Fruit fly (Drosophila melanogaster) whole organism, embryonic: ENCODE results near the gene fru.

Experiments used
- CG10565 ChIP-seq: fragments of 200-800 bp; sonication (Bioruptor generic); optimal IDR thresholded peaks from 3 replicates; lab custom pipeline; 2016; ENCODE audit warnings: missing biosample characterization, mild to moderate bottlenecking, missing genetic modification characterization
- CG11093 ChIP-seq: fragments of 200-800 bp; sonication (Bioruptor generic); IDR thresholded peaks from 3 replicates; pipeline ENCODE4 v1.3.6; 2022; ENCODE audit warnings: missing biosample characterization, missing genetic modification characterization
- CG11504 ChIP-seq: fragments of 200-800 bp; sonication (Bioruptor generic); optimal IDR thresholded peaks from 3 replicates; lab custom pipeline; 2019; ENCODE audit warnings: missing biosample characterization, mild to moderate bottlenecking, missing genetic modification characterization, moderate library complexity
- CG11560 ChIP-seq: fragments of 200-800 bp; sonication (Bioruptor generic); IDR thresholded peaks from 3 replicates; pipeline ENCODE4 v1.3.6; 2022; ENCODE audit warnings: missing biosample characterization, missing genetic modification characterization
- CG1233 ChIP-seq: fragments of 200-800 bp; sonication (Bioruptor generic); optimal IDR thresholded peaks from 4 replicates; lab custom pipeline; 2018; ENCODE audit warnings: missing biosample characterization, mild to moderate bottlenecking, missing genetic modification characterization
- CG13296 ChIP-seq: fragments of 200-800 bp; sonication (Bioruptor generic); optimal IDR thresholded peaks from 3 replicates; lab custom pipeline; 2018; ENCODE audit warnings: missing biosample characterization, mild to moderate bottlenecking, missing genetic modification characterization
- CG13775 ChIP-seq: fragments of 200-800 bp; sonication (Bioruptor generic); optimal IDR thresholded peaks from 3 replicates; lab custom pipeline; 2017; ENCODE audit warnings: missing biosample characterization, mild to moderate bottlenecking, missing genetic modification characterization
- CG13894 ChIP-seq: fragments of 200-800 bp; sonication (Bioruptor generic); optimal IDR thresholded peaks from 3 replicates; lab custom pipeline; 2018; ENCODE audit warnings: missing biosample characterization, mild to moderate bottlenecking, missing genetic modification characterization, moderate library complexity
- CG14050 ChIP-seq: fragments of 200-800 bp; sonication (Bioruptor generic); IDR thresholded peaks from 3 replicates; pipeline ENCODE4 v1.3.6; 2022; ENCODE audit warnings: missing biosample characterization, missing genetic modification characterization
- CG15073 ChIP-seq: fragments of 200-800 bp; sonication (Bioruptor generic); optimal IDR thresholded peaks from 2 replicates; lab custom pipeline; 2016; ENCODE audit warnings: missing biosample characterization, missing genetic modification characterization
- CG16863 ChIP-seq: fragments of 200-800 bp; sonication (Bioruptor generic); optimal IDR thresholded peaks from 3 replicates; lab custom pipeline; 2016; ENCODE audit warnings: missing biosample characterization, missing genetic modification characterization
- CG17385 ChIP-seq: fragments of 200-800 bp; sonication (Bioruptor generic); optimal IDR thresholded peaks from 3 replicates; lab custom pipeline; 2018; ENCODE audit warnings: missing biosample characterization, mild to moderate bottlenecking, missing genetic modification characterization
- CG30431 ChIP-seq: fragments of 200-800 bp; sonication (Bioruptor generic); optimal IDR thresholded peaks from 2 replicates; lab custom pipeline; 2017; ENCODE audit warnings: missing biosample characterization, missing genetic modification characterization
- CG3726 ChIP-seq: fragments of 200-800 bp; sonication (Bioruptor generic); IDR thresholded peaks from 3 replicates; pipeline ENCODE4, ENCODE4 v1.3.6; 2022; ENCODE audit warnings: missing biosample characterization, missing genetic modification characterization
- CG43689 ChIP-seq: fragments of 200-800 bp; sonication (Bioruptor generic); IDR thresholded peaks from 2 replicates; pipeline ENCODE4 v1.3.6; 2022; ENCODE audit warnings: missing biosample characterization, missing genetic modification characterization
- CG9876 ChIP-seq: fragments of 200-800 bp; sonication (Bioruptor generic); optimal IDR thresholded peaks from 2 replicates; lab custom pipeline; 2016; ENCODE audit warnings: missing biosample characterization, missing genetic modification characterization
- CoRest ChIP-seq: fragments of 200-800 bp; sonication (Bioruptor generic); optimal IDR thresholded peaks from 3 replicates; lab custom pipeline; 2018; ENCODE audit warnings: missing biosample characterization, mild to moderate bottlenecking, missing genetic modification characterization, moderate library complexity
- D ChIP-seq, 2 experiments: fragments of 200-800 bp in 1 of 2; fragments of >200 bp in 1 of 2; sonication (Bioruptor generic) in 1 of 2; optimal IDR thresholded peaks; 2 replicates in 1 of 2; 3 replicates in 1 of 2; lab custom pipeline; 2017; ENCODE audit warnings: mild to moderate bottlenecking in 1 of 2, missing biosample characterization in 1 of 2, missing genetic modification characterization in 1 of 2, missing genetic modification reagents in 1 of 2
- Dp ChIP-seq: fragments of 200-800 bp; sonication (Bioruptor generic); optimal IDR thresholded peaks from 2 replicates; lab custom pipeline; 2018; ENCODE audit warnings: missing biosample characterization, mild to moderate bottlenecking, missing genetic modification characterization, moderate library complexity
- Dref ChIP-seq: fragments of 200-800 bp; sonication (Bioruptor generic); IDR thresholded peaks from 2 replicates; pipeline ENCODE4 v1.3.6; 2022; ENCODE audit warnings: missing biosample characterization, missing genetic modification characterization
- Elba2 ChIP-seq: fragments of 200-800 bp; sonication (Bioruptor generic); optimal IDR thresholded peaks from 3 replicates; lab custom pipeline; 2016; ENCODE audit warnings: missing biosample characterization, missing genetic modification characterization
- Fer2 ChIP-seq: fragments of 200-800 bp; sonication (Bioruptor generic); optimal IDR thresholded peaks from 2 replicates; lab custom pipeline; 2018; ENCODE audit warnings: missing biosample characterization, mild to moderate bottlenecking, missing genetic modification characterization, moderate library complexity
- Gug ChIP-seq: fragments of 200-800 bp; sonication (Bioruptor generic); IDR thresholded peaks from 4 replicates; pipeline ENCODE4 v1.3.6; 2022; ENCODE audit warnings: missing biosample characterization, missing genetic modification characterization
- Hmr ChIP-seq: fragments of 200-800 bp; sonication (Bioruptor generic); optimal IDR thresholded peaks from 3 replicates; lab custom pipeline; 2017; ENCODE audit warnings: mild to moderate bottlenecking, missing biosample characterization, missing genetic modification reagents, missing genetic modification characterization
- Hr39 ChIP-seq: fragments of >200 bp; optimal IDR thresholded peaks from 2 replicates; lab custom pipeline; 2017
- Jarid2 ChIP-seq: fragments of 200-800 bp; sonication (Bioruptor generic); optimal IDR thresholded peaks from 3 replicates; lab custom pipeline; 2017; ENCODE audit warnings: mild to moderate bottlenecking, missing biosample characterization, missing genetic modification reagents, missing genetic modification characterization
- Mrtf ChIP-seq: fragments of 200-800 bp; sonication (Bioruptor generic); IDR thresholded peaks from 3 replicates; pipeline ENCODE4 v1.3.6; 2022; ENCODE audit warnings: missing biosample characterization, missing genetic modification characterization
- Sox102F ChIP-seq: fragments of 200-800 bp; sonication (Bioruptor generic); optimal IDR thresholded peaks from 2 replicates; lab custom pipeline; 2018; ENCODE audit warnings: missing biosample characterization, mild to moderate bottlenecking, missing genetic modification characterization, moderate library complexity
- Stat92E ChIP-seq, 3 experiments: fragments of >200 bp in 2 of 3; fragments of 200-800 bp in 1 of 3; sonication (Bioruptor generic) in 1 of 3; optimal IDR thresholded peaks; 2 replicates each; lab custom pipeline; 2017 to 2019; ENCODE audit warnings: missing biosample characterization in 3 of 3, missing genetic modification characterization in 3 of 3, mild to moderate bottlenecking in 1 of 3, moderate library complexity in 1 of 3
- TFAM ChIP-seq: fragments of 200-800 bp; sonication (Bioruptor generic); optimal IDR thresholded peaks from 2 replicates; lab custom pipeline; 2017; ENCODE audit warnings: missing biosample characterization, missing genetic modification characterization, inconsistent platforms
- abd-A ChIP-seq: fragments of 200-800 bp; sonication (Bioruptor generic); optimal IDR thresholded peaks from 3 replicates; lab custom pipeline; 2019; ENCODE audit warnings: missing biosample characterization, mild to moderate bottlenecking, missing genetic modification characterization, moderate library complexity
- ap ChIP-seq: fragments of 200-800 bp; sonication (Bioruptor generic); IDR thresholded peaks from 2 replicates; pipeline ENCODE4 v1.3.6; 2022; ENCODE audit warnings: missing biosample characterization, missing genetic modification characterization
- ara ChIP-seq: fragments of 200-800 bp; sonication (Bioruptor generic); IDR thresholded peaks from 2 replicates; pipeline ENCODE4 v1.3.6; 2022; ENCODE audit warnings: missing biosample characterization, missing genetic modification characterization
- ase ChIP-seq: fragments of 200-800 bp; sonication (Bioruptor generic); IDR thresholded peaks from 3 replicates; pipeline ENCODE4 v1.3.6; 2022; ENCODE audit warnings: missing biosample characterization, missing genetic modification characterization
- bab2 ChIP-seq: fragments of 200-800 bp; sonication (Bioruptor generic); optimal IDR thresholded peaks from 2 replicates; lab custom pipeline; 2016; ENCODE audit warnings: missing biosample characterization, missing genetic modification characterization
- danr ChIP-seq: fragments of 200-800 bp; sonication (Bioruptor generic); IDR thresholded peaks from 2 replicates; pipeline ENCODE4 v1.3.6; 2022; ENCODE audit warnings: missing biosample characterization, missing genetic modification characterization
- dysf ChIP-seq: fragments of 200-800 bp; sonication (Bioruptor generic); IDR thresholded peaks from 3 replicates; pipeline ENCODE4 v1.3.6; 2022; ENCODE audit warnings: missing biosample characterization, missing genetic modification characterization
- ems ChIP-seq: fragments of 200-800 bp; sonication (Bioruptor generic); optimal IDR thresholded peaks from 3 replicates; lab custom pipeline; 2016; ENCODE audit warnings: missing biosample characterization, missing genetic modification characterization
- fru ChIP-seq: fragments of >200 bp; optimal IDR thresholded peaks from 2 replicates; lab custom pipeline; 2017
- grn ChIP-seq: fragments of 200-800 bp; sonication (Bioruptor generic); optimal IDR thresholded peaks from 3 replicates; lab custom pipeline; 2017; ENCODE audit warnings: missing biosample characterization, missing genetic modification characterization
- ind ChIP-seq: fragments of 200-800 bp; sonication (Bioruptor generic); optimal IDR thresholded peaks from 3 replicates; lab custom pipeline; 2016; ENCODE audit warnings: missing biosample characterization, missing genetic modification characterization
- nerfin-2 ChIP-seq: fragments of 200-800 bp; sonication (Bioruptor generic); IDR thresholded peaks from 2 replicates; pipeline ENCODE4 v1.3.6; 2022; ENCODE audit warnings: missing biosample characterization, missing genetic modification characterization; ENCODE audit not compliant: partially characterized antibody
- odd ChIP-seq: fragments of 200-800 bp; sonication (Bioruptor generic); optimal IDR thresholded peaks from 2 replicates; lab custom pipeline; 2017; ENCODE audit warnings: missing biosample characterization, mild to moderate bottlenecking, missing genetic modification characterization
- sd ChIP-seq: fragments of 200-800 bp; sonication (Bioruptor generic); optimal IDR thresholded peaks from 3 replicates; lab custom pipeline; 2018; ENCODE audit warnings: missing biosample characterization, mild to moderate bottlenecking, missing genetic modification characterization, moderate library complexity
- seq ChIP-seq: fragments of 200-800 bp; sonication (Bioruptor generic); IDR thresholded peaks from 2 replicates; pipeline ENCODE4 v1.3.6; 2022; ENCODE audit warnings: missing biosample characterization, missing genetic modification characterization
- shn ChIP-seq: fragments of 200-800 bp; sonication (Bioruptor generic); optimal IDR thresholded peaks from 3 replicates; lab custom pipeline; 2016; ENCODE audit warnings: missing biosample characterization, missing genetic modification characterization
- sna ChIP-seq: fragments of 200-800 bp; sonication (Bioruptor generic); IDR thresholded peaks from 2 replicates; pipeline ENCODE4 v1.3.6; 2022; ENCODE audit warnings: missing biosample characterization, missing genetic modification characterization; ENCODE audit not compliant: partially characterized antibody
- sug ChIP-seq: fragments of 200-800 bp; optimal IDR thresholded peaks from 2 replicates; lab custom pipeline; 2019; ENCODE audit warnings: missing biosample characterization, mild to moderate bottlenecking, missing genetic modification characterization, moderate library complexity
- vvl ChIP-seq: fragments of 200-800 bp; sonication (Bioruptor generic); IDR thresholded peaks from 2 replicates; pipeline ENCODE4 v1.3.6; 2022; ENCODE audit warnings: missing biosample characterization, missing genetic modification characterization

The fru gene

DNA sequence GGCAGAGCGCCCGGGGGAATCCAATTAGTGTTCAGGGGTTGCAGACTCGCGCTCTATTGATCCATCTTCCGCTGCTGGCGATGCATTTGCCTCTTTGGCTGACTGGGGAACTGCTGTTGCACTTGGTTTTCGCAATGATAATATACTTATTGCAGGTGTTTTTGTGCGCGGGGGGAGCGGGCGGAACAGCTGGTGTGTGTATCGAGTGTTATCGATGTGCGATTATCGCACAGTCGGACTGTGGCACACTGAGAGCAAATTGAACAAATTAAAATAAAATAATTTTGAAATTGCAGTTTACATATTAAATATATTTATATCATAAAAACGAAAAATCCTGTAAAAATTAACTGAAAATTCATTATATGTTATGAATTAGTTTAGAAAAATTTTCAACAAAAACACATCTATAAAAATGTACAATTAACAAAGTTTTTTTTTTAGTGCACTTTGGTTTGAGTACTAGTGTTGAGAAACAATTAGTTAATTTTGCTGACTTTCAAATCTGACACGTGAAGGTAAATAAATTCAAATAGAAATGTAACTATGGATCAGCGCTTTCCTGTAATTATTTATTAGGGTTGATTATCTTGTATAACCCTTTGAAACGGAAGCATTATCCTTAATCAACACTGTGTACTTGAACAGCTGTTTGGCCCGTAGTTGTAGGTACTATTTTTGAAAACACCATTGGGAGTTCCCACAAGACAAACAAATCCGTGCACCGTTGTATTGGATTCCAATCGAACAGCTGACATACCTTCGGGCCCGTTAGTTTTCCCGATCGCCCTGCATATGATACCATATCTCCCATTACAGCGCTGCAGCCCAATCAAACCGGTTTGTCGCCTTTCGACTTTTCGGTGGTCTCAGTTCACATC, 142.6 kb downstream of the fru start, which contains the start of the genes Wdr37 and koko (continued):
- TF ChIP-seq grn (GFP tag; lab: Kevin White, UChicago) (peak; percentile 72), Gug (peak; percentile 91), bab2 (GFP tag; lab: Kevin White, UChicago) (peak; percentile 75), Hr39 (lab: Kevin White, UChicago) (no peak), nerfin-2 (GFP tag; lab: Robert Waterston, UW) (0 out of 2 replicates have a peak, but pooled peaks have one; percentile 35), abd-A (tag; lab: Kevin White, UChicago) (peak; percentile 83), CG17385 (peak; percentile 94), CG14050 (GFP tag; lab: Robert Waterston, UW) (peak; percentile 95), Stat92E (GFP tag; optimal IDR thresholded peaks at IDR 0.05; lab: Kevin White, UChicago) (peak in 1 of 3 experiments; percentile 92), Dref (GFP tag; lab: Robert Waterston, UW) (peak; percentile 87), CoRest (tag; lab: Kevin White, UChicago) (peak; percentile 99), CG15073 (GFP tag; lab: Kevin White, UChicago) (peak; percentile 81), seq (GFP tag; lab: Robert Waterston, UW) (peak; percentile 96), CG30431 (peak; percentile 79), TFAM (GFP tag; lab: Kevin White, UChicago) (peak; percentile 52), dysf (GFP tag; lab: Robert Waterston, UW) (peak; percentile 99), ems (peak; percentile 67), Hmr (GFP tag; lab: Kevin White, UChicago) (peak; percentile 96), sd (peak; percentile 89), sna (GFP tag; lab: Robert Waterston, UW) (peak; percentile 60), Mrtf (GFP tag; lab: Robert Waterston, UW) (peak; percentile 94), CG11560 (tag; lab: Robert Waterston, UW) (peak; percentile 94), shn (GFP tag; lab: Kevin White, UChicago) (peak; percentile 63), ap (GFP tag; lab: Robert Waterston, UW) (peak; percentile 98), Elba2 (GFP tag; lab: Kevin White, UChicago) (peak; percentile 92), CG11093 (GFP tag; lab: Robert Waterston, UW) (peak; percentile 95), Sox102F (GFP tag; lab: Kevin White, UChicago) (peak; percentile 98), danr (GFP tag; lab: Robert Waterston, UW) (peak; percentile 94), ara (GFP tag; lab: Robert Waterston, UW) (peak; percentile 97), Jarid2 (GFP tag; lab: Kevin White, UChicago) (peak; percentile 63), sug (tag; lab: Kevin White, UChicago) (peak; percentile 94), CG13296 (GFP tag; lab: Kevin White, UChicago) (peak; percentile 90), CG11504 (tag; lab: Kevin White, UChicago) (peak; percentile 97), CG9876 (peak; percentile 42), CG3726 (GFP tag; lab: Robert Waterston, UW) (peak; percentile 97), CG13894 (tag; lab: Kevin White, UChicago) (peak; percentile 92), fru (no peak), CG1233 (GFP tag; lab: Kevin White, UChicago) (peak; percentile 91), CG10565 (GFP tag; lab: Kevin White, UChicago) (peak; percentile 56), ind (GFP tag; lab: Kevin White, UChicago) (peak; percentile 96), vvl (peak; percentile 99), ase (GFP tag; lab: Robert Waterston, UW) (peak; percentile 94), odd (peak; percentile 88), CG16863 (GFP tag; lab: Kevin White, UChicago) (peak; percentile 83), D (optimal IDR thresholded peaks at IDR 0.05; lab: Kevin White, UChicago) (no peak), D (GFP tag; optimal IDR thresholded peaks at IDR 0.05; lab: Kevin White, UChicago) (peak; percentile 94), Dp (GFP tag; lab: Kevin White, UChicago) (peak; percentile 49), CG13775 (GFP tag; lab: Kevin White, UChicago) (peak; percentile 98), CG43689 (GFP tag; lab: Robert Waterston, UW) (peak; percentile 94), Fer2 (peak; percentile 96)
